Fruit fly (Drosophila melanogaster) whole organism, embryonic: Measurements from ENCODE around the gene Ssadh.

Source experiments
- Bgb ChIP-seq: fragments of 200-800 bp; sonication (Bioruptor generic); IDR thresholded peaks from 2 replicates; pipeline ENCODE4 v1.3.6; 2022; ENCODE audit warnings: missing biosample characterization, missing genetic modification characterization; ENCODE audit not compliant: partially characterized antibody
- CG10267 ChIP-seq: fragments of 200-800 bp; sonication (Bioruptor generic); optimal IDR thresholded peaks from 2 replicates; lab custom pipeline; 2018; ENCODE audit warnings: missing biosample characterization, mild to moderate bottlenecking, missing genetic modification characterization, moderate library complexity
- CG11247 ChIP-seq: fragments of 200-800 bp; sonication (Bioruptor generic); IDR thresholded peaks from 2 replicates; pipeline ENCODE4 v1.3.6; 2022; ENCODE audit warnings: missing biosample characterization, missing genetic modification characterization
- CG14965 ChIP-seq: fragments of 200-800 bp; sonication (Bioruptor generic); optimal IDR thresholded peaks from 2 replicates; lab custom pipeline; 2016; ENCODE audit warnings: missing biosample characterization, missing genetic modification characterization, borderline replicate concordance
- CG15073 ChIP-seq: fragments of 200-800 bp; sonication (Bioruptor generic); optimal IDR thresholded peaks from 2 replicates; lab custom pipeline; 2016; ENCODE audit warnings: missing biosample characterization, missing genetic modification characterization
- CG15514 ChIP-seq: fragments of 200-800 bp; sonication (Bioruptor generic); optimal IDR thresholded peaks from 3 replicates; lab custom pipeline; 2017; ENCODE audit warnings: missing biosample characterization, missing genetic modification characterization, mild to moderate bottlenecking, moderate library complexity, missing genetic modification reagents
- CG4360 ChIP-seq: fragments of 200-800 bp; sonication (Bioruptor generic); IDR thresholded peaks from 2 replicates; pipeline ENCODE4 v1.3.6; 2022; ENCODE audit warnings: missing biosample characterization, missing genetic modification characterization
- CG7372 ChIP-seq: fragments of 200-800 bp; sonication (Bioruptor generic); IDR thresholded peaks from 2 replicates; pipeline ENCODE4 v1.3.6; 2022; ENCODE audit warnings: missing biosample characterization, missing genetic modification characterization
- CG7839 ChIP-seq: fragments of 200-800 bp; sonication (Bioruptor generic); optimal IDR thresholded peaks from 3 replicates; lab custom pipeline; 2018; ENCODE audit warnings: missing biosample characterization, mild to moderate bottlenecking, missing genetic modification characterization, moderate library complexity
- CG7963 ChIP-seq: fragments of 200-800 bp; sonication (Bioruptor generic); IDR thresholded peaks from 3 replicates; pipeline ENCODE4 v1.3.6; 2022; ENCODE audit warnings: missing biosample characterization, missing genetic modification characterization; ENCODE audit not compliant: partially characterized antibody
- CG8478 ChIP-seq: fragments of >200 bp; optimal IDR thresholded peaks from 2 replicates; lab custom pipeline; 2018
- CG8944 ChIP-seq: fragments of 200-800 bp; sonication (Bioruptor generic); optimal IDR thresholded peaks from 3 replicates; lab custom pipeline; 2016; ENCODE audit warnings: missing biosample characterization, missing genetic modification characterization
- CG9437 ChIP-seq: fragments of 200-800 bp; sonication (Bioruptor generic); optimal IDR thresholded peaks from 2 replicates; lab custom pipeline; 2018; ENCODE audit warnings: missing biosample characterization, mild to moderate bottlenecking, missing genetic modification characterization
- CG9797 ChIP-seq: fragments of 200-800 bp; sonication (Bioruptor generic); optimal IDR thresholded peaks from 3 replicates; lab custom pipeline; 2018; ENCODE audit warnings: missing biosample characterization, mild to moderate bottlenecking, missing genetic modification characterization
- Dll ChIP-seq: fragments of 200-800 bp; sonication (Bioruptor generic); IDR thresholded peaks from 4 replicates; pipeline ENCODE4 v1.3.6; 2022; ENCODE audit warnings: missing biosample characterization, missing genetic modification characterization; ENCODE audit not compliant: partially characterized antibody
- Dref ChIP-seq: fragments of 200-800 bp; sonication (Bioruptor generic); IDR thresholded peaks from 2 replicates; pipeline ENCODE4 v1.3.6; 2022; ENCODE audit warnings: missing biosample characterization, missing genetic modification characterization
- Ets97D ChIP-seq: fragments of 200-800 bp; sonication (Bioruptor generic); optimal IDR thresholded peaks from 3 replicates; lab custom pipeline; 2016; ENCODE audit warnings: missing biosample characterization, missing genetic modification characterization
- HLH4C ChIP-seq: fragments of 200-800 bp; sonication (Bioruptor generic); IDR thresholded peaks from 3 replicates; pipeline ENCODE4 v1.3.6; 2022; ENCODE audit warnings: missing biosample characterization, missing genetic modification characterization; ENCODE audit not compliant: partially characterized antibody
- MESR4 ChIP-seq: fragments of 200-800 bp; sonication (Bioruptor generic); optimal IDR thresholded peaks from 2 replicates; lab custom pipeline; 2018; ENCODE audit warnings: missing biosample characterization, mild to moderate bottlenecking, missing genetic modification characterization, moderate library complexity
- Scr ChIP-seq: fragments of 200-800 bp; sonication (Bioruptor generic); IDR thresholded peaks from 2 replicates; pipeline ENCODE4 v1.3.6; 2022; ENCODE audit warnings: missing biosample characterization, missing genetic modification characterization; ENCODE audit not compliant: partially characterized antibody
- Six4 ChIP-seq: fragments of 200-800 bp; sonication (Bioruptor generic); optimal IDR thresholded peaks from 2 replicates; lab custom pipeline; 2016; ENCODE audit warnings: missing biosample characterization, missing genetic modification characterization
- Ssrp ChIP-seq: fragments of 200-800 bp; sonication (Bioruptor generic); optimal IDR thresholded peaks from 2 replicates; lab custom pipeline; 2018; ENCODE audit warnings: missing biosample characterization, mild to moderate bottlenecking, missing genetic modification characterization, moderate library complexity
- Stat92E ChIP-seq, 3 experiments: fragments of >200 bp in 2 of 3; fragments of 200-800 bp in 1 of 3; sonication (Bioruptor generic) in 1 of 3; optimal IDR thresholded peaks; 2 replicates each; lab custom pipeline; 2017 to 2019; ENCODE audit warnings: missing biosample characterization in 3 of 3, missing genetic modification characterization in 3 of 3, mild to moderate bottlenecking in 1 of 3, moderate library complexity in 1 of 3
- Taf1 ChIP-seq: fragments of 200-800 bp; sonication (Bioruptor generic); IDR thresholded peaks from 2 replicates; pipeline ENCODE4 v1.3.6; 2022; ENCODE audit warnings: missing biosample characterization, missing genetic modification characterization
- Tbp ChIP-seq: fragments of >200 bp; optimal IDR thresholded peaks from 2 replicates; lab custom pipeline; 2018; ENCODE audit warnings: missing biosample characterization, missing genetic modification characterization
- Usf ChIP-seq: fragments of 200-800 bp; sonication (Bioruptor generic); optimal IDR thresholded peaks from 2 replicates; lab custom pipeline; 2017; ENCODE audit warnings: missing genotype, missing biosample characterization, missing genetic modification characterization
- abd-A ChIP-seq: fragments of 200-800 bp; sonication (Bioruptor generic); optimal IDR thresholded peaks from 3 replicates; lab custom pipeline; 2019; ENCODE audit warnings: missing biosample characterization, mild to moderate bottlenecking, missing genetic modification characterization, moderate library complexity
- ato ChIP-seq: fragments of 200-800 bp; sonication (Bioruptor generic); IDR thresholded peaks from 2 replicates; pipeline ENCODE4 v1.3.6; 2022; ENCODE audit warnings: missing biosample characterization, missing genetic modification characterization; ENCODE audit not compliant: partially characterized antibody
- crp ChIP-seq, 2 experiments: fragments of 200-800 bp; sonication (Bioruptor generic); optimal IDR thresholded peaks; 2 replicates in 1 of 2; 3 replicates in 1 of 2; lab custom pipeline; 2017; ENCODE audit warnings: missing biosample characterization in 2 of 2, missing genetic modification characterization in 2 of 2, mild to moderate bottlenecking in 1 of 2, moderate library complexity in 1 of 2
- danr ChIP-seq: fragments of 200-800 bp; sonication (Bioruptor generic); IDR thresholded peaks from 2 replicates; pipeline ENCODE4 v1.3.6; 2022; ENCODE audit warnings: missing biosample characterization, missing genetic modification characterization
- exex ChIP-seq: fragments of 200-800 bp; sonication (Bioruptor generic); optimal IDR thresholded peaks from 4 replicates; lab custom pipeline; 2018; ENCODE audit warnings: missing biosample characterization, mild to moderate bottlenecking, missing genetic modification characterization, moderate library complexity
- gce ChIP-seq: fragments of 200-800 bp; sonication (Bioruptor generic); IDR thresholded peaks from 3 replicates; pipeline ENCODE4 v1.3.6; 2022; ENCODE audit warnings: missing biosample characterization, missing genetic modification characterization
- hb ChIP-seq: fragments of 200-800 bp; sonication (Bioruptor generic); IDR thresholded peaks from 3 replicates; pipeline ENCODE4 v1.3.6; 2022; ENCODE audit warnings: missing biosample characterization, missing genetic modification characterization; ENCODE audit not compliant: partially characterized antibody
- jumu ChIP-seq: fragments of 200-800 bp; sonication (Bioruptor generic); optimal IDR thresholded peaks from 3 replicates; lab custom pipeline; 2016; ENCODE audit warnings: missing biosample characterization, missing genetic modification characterization
- knrl ChIP-seq: fragments of 200-800 bp; sonication (Bioruptor generic); IDR thresholded peaks from 3 replicates; pipeline ENCODE4 v1.3.6; 2022; ENCODE audit warnings: missing biosample characterization, missing genetic modification characterization; ENCODE audit not compliant: partially characterized antibody
- mirr ChIP-seq: fragments of 200-800 bp; sonication (Bioruptor generic); optimal IDR thresholded peaks from 3 replicates; lab custom pipeline; 2018; ENCODE audit warnings: missing biosample characterization, mild to moderate bottlenecking, missing genetic modification characterization
- mld ChIP-seq: fragments of 200-800 bp; sonication (Bioruptor generic); IDR thresholded peaks from 3 replicates; pipeline ENCODE4 v1.3.6; 2022; ENCODE audit warnings: missing biosample characterization, missing genetic modification characterization; ENCODE audit not compliant: partially characterized antibody
- nerfin-2 ChIP-seq: fragments of 200-800 bp; sonication (Bioruptor generic); IDR thresholded peaks from 2 replicates; pipeline ENCODE4 v1.3.6; 2022; ENCODE audit warnings: missing biosample characterization, missing genetic modification characterization; ENCODE audit not compliant: partially characterized antibody
- phol ChIP-seq: fragments of 200-800 bp; sonication (Bioruptor generic); optimal IDR thresholded peaks from 3 replicates; lab custom pipeline; 2018; ENCODE audit warnings: missing biosample characterization, mild to moderate bottlenecking, missing genetic modification characterization, moderate library complexity
- pros ChIP-seq: fragments of 200-800 bp; sonication (Bioruptor generic); optimal IDR thresholded peaks from 3 replicates; lab custom pipeline; 2019; ENCODE audit warnings: missing biosample characterization, mild to moderate bottlenecking, missing genetic modification characterization, moderate library complexity
- psq ChIP-seq: fragments of 200-800 bp; sonication (Bioruptor generic); optimal IDR thresholded peaks from 2 replicates; lab custom pipeline; 2017; ENCODE audit warnings: missing biosample characterization, missing genetic modification characterization
- sens ChIP-seq: fragments of 200-800 bp; sonication (Bioruptor generic); peaks from one replicate; lab custom pipeline; 2016; ENCODE audit warnings: missing biosample characterization, missing genetic modification characterization
- tna ChIP-seq: fragments of 200-800 bp; sonication (Bioruptor generic); IDR thresholded peaks from 2 replicates; pipeline ENCODE4 v1.3.6; 2022; ENCODE audit warnings: missing biosample characterization, missing genetic modification characterization; ENCODE audit not compliant: partially characterized antibody
- unc-4 ChIP-seq: fragments of 200-800 bp; sonication (Bioruptor generic); IDR thresholded peaks from 2 replicates; pipeline ENCODE4 v1.3.6; 2022; ENCODE audit warnings: missing biosample characterization, missing genetic modification characterization; ENCODE audit not compliant: partially characterized antibody
- zen2 ChIP-seq: fragments of 200-800 bp; sonication (Bioruptor generic); IDR thresholded peaks from 3 replicates; pipeline ENCODE4 v1.3.6; 2022; ENCODE audit warnings: missing biosample characterization, missing genetic modification characterization; ENCODE audit not compliant: partially characterized antibody
- zf30C ChIP-seq: fragments of 200-800 bp; sonication (Bioruptor generic); optimal IDR thresholded peaks from 3 replicates; lab custom pipeline; 2018; ENCODE audit warnings: missing biosample characterization, mild to moderate bottlenecking, missing genetic modification characterization

Gene Ssadh

DNA sequence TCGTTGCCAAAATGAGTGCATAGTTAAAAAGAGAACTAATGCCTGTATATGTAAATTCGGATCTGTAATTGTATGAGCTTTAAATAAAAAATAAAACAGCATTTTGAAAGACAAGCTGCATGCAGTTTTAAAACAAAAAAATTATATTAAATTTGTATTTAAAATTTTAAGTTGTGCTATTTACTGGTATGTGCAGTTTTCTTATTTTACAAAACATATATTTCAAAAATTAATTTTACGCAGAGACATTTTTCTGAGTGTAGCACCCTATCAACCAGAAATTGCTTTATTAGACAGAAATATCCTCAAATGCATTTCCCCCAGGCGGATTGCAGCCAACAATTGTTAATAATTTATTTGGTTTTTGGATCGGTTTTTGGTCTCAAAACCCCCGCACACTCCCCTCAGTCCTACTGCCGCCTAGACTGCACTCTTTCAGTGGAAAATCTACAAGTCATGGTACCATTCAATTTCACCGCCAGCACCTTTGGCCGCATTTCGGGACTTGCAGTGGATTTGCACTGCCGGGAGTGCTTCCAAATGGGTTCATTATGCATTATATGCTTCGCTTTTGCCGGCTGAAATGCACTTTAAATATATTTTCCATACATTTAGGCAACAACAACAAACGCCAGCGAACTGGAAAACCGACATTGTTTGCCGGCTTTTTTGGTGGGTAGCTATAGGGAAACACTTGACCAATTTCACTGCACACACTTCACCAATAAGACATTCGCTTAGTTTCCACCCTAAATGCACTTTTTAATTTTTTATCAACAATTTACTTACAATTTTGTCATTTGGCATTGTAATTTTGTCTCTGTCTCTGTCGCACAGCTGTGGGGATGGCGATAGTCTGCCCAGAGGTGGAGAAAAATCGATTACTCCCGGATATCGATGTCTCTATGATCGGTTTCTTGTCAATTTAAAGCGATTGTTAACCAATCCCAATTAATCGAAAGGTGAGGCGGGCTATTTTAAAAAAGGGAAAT, 2.6 kb downstream of the Ssadh start, which contains the start of gene Npl4:
TSS of gene Npl4 (minus strand) at position 863 of the 992 bp plus-strand sequence.
- TF ChIP-seq crp (GFP tag; optimal IDR thresholded peaks at IDR 0.05; lab: Kevin White, UChicago) (peak in 1 of 2 experiments; percentile 48), Usf (GFP tag; lab: Kevin White, UChicago) (no peak), CG7372 (GFP tag; lab: Robert Waterston, UW) (no peak), CG8944 (GFP tag; lab: Kevin White, UChicago) (no peak), CG8478 (lab: Kevin White, UChicago) (no peak), jumu (GFP tag; lab: Kevin White, UChicago) (no peak), Ssrp (tag; lab: Kevin White, UChicago) (peak; percentile 31), mirr (GFP tag; lab: Kevin White, UChicago) (no peak), CG15073 (no peak), zen2 (GFP tag; lab: Robert Waterston, UW) (peak; percentile 96), zf30C (peak; percentile 48), CG7963 (GFP tag; lab: Robert Waterston, UW) (peak; percentile 97), Dref (peak; percentile 99), CG10267 (tag; lab: Kevin White, UChicago) (peak; percentile 28), exex (tag; lab: Kevin White, UChicago) (peak; percentile 33), sens (GFP tag; lab: Kevin White, UChicago) (peak; percentile 88), Bgb (GFP tag; lab: Robert Waterston, UW) (peak; percentile 98), tna (GFP tag; lab: Robert Waterston, UW) (peak; percentile 99), CG9797 (peak; percentile 36), Taf1 (GFP tag; lab: Robert Waterston, UW) (no peak), Dll (GFP tag; lab: Robert Waterston, UW) (peak; percentile 92), CG4360 (peak; percentile 75), CG11247 (GFP tag; lab: Robert Waterston, UW) (no peak), Tbp (no peak), nerfin-2 (GFP tag; lab: Robert Waterston, UW) (peak; percentile 99), Six4 (GFP tag; lab: Kevin White, UChicago) (no peak), CG14965 (no peak), danr (GFP tag; lab: Robert Waterston, UW) (no peak), MESR4 (GFP tag; lab: Kevin White, UChicago) (peak; percentile 53), pros (GFP tag; lab: Kevin White, UChicago) (no peak), unc-4 (GFP tag; lab: Robert Waterston, UW) (peak; percentile 92), phol (tag; lab: Kevin White, UChicago) (peak; percentile 16), Ets97D (GFP tag; lab: Kevin White, UChicago) (peak; percentile 15), hb (GFP tag; lab: Robert Waterston, UW) (peak; percentile 98), psq (no peak), gce (GFP tag; lab: Robert Waterston, UW) (peak; percentile 43; the same call in 1 of the 3 replicates), knrl (GFP tag; lab: Robert Waterston, UW) (peak; percentile 80; the same call in 2 of the 3 replicates), CG7839 (no peak), abd-A (tag; lab: Kevin White, UChicago) (no peak), mld (GFP tag; lab: Robert Waterston, UW) (peak; percentile 97), CG9437 (GFP tag; lab: Kevin White, UChicago) (peak; percentile 5), Stat92E (GFP tag; optimal IDR thresholded peaks at IDR 0.05; lab: Kevin White, UChicago) (peak in 1 of 3 experiments; percentile 3), ato (GFP tag; lab: Robert Waterston, UW) (peak; percentile 98), HLH4C (GFP tag; lab: Robert Waterston, UW) (peak; percentile 99), Scr (peak; percentile 88), CG15514 (GFP tag; lab: Kevin White, UChicago) (peak; percentile 53)
